Worm (Caenorhabditis elegans) whole organism, mixed stage, embryonic: ENCODE results near the gene btb-20.

ENCODE experiments used
- blmp-1 ChIP-seq: fragments of 150-350 bp; optimal IDR thresholded peaks from 2 replicates; lab custom pipeline; 2014; ENCODE audit warnings: missing biosample characterization, missing genetic modification characterization
- elt-1 ChIP-seq: sonication (generic microtip); optimal IDR thresholded peaks from 2 replicates; lab custom pipeline; 2017; ENCODE audit warnings: missing genetic modification characterization, mild to moderate bottlenecking, missing compliant biosample characterization, antibody characterized with exemption, moderate library complexity, borderline replicate concordance; ENCODE audit not compliant: insufficient read depth
- elt-3 ChIP-seq: fragments of 150-350 bp; optimal IDR thresholded peaks from 2 replicates; lab custom pipeline; 2014; ENCODE audit warnings: missing biosample characterization, missing genetic modification characterization
- lsy-2 ChIP-seq: fragments of 150-350 bp; optimal IDR thresholded peaks from 2 replicates; lab custom pipeline; 2014; ENCODE audit warnings: missing biosample characterization, missing genetic modification characterization
- nhr-12 ChIP-seq: fragments of 150-350 bp; optimal IDR thresholded peaks from 2 replicates; lab custom pipeline; 2014; ENCODE audit warnings: missing biosample characterization, missing genetic modification characterization
- nhr-2 ChIP-seq: fragments of 150-350 bp; optimal IDR thresholded peaks from 2 replicates; lab custom pipeline; 2014; ENCODE audit warnings: missing biosample characterization, missing genetic modification characterization
- nhr-28 ChIP-seq: fragments of 150-350 bp; optimal IDR thresholded peaks from 2 replicates; lab custom pipeline; 2014; ENCODE audit warnings: missing biosample characterization, missing genetic modification characterization
- nhr-76 ChIP-seq: sonication (generic microtip); optimal IDR thresholded peaks from 2 replicates; lab custom pipeline; 2017; ENCODE audit warnings: missing biosample characterization, missing genetic modification characterization
- snpc-4 ChIP-seq: fragments of 150-350 bp; optimal IDR thresholded peaks from 2 replicates; lab custom pipeline; 2014; ENCODE audit warnings: missing biosample characterization, missing genetic modification characterization
- sptf-1 ChIP-seq: sonication (generic microtip); optimal IDR thresholded peaks from 2 replicates; lab custom pipeline; 2017; ENCODE audit warnings: mild to moderate bottlenecking, missing genetic modification characterization, moderate library complexity, missing compliant biosample characterization
- unc-62 ChIP-seq: fragments of 150-350 bp; optimal IDR thresholded peaks from 2 replicates; lab custom pipeline; 2014; ENCODE audit warnings: missing biosample characterization, missing genetic modification reagents, missing genetic modification characterization
- ztf-11 ChIP-seq: fragments of 150-350 bp; optimal IDR thresholded peaks from 2 replicates; lab custom pipeline; 2014; ENCODE audit warnings: missing biosample characterization, missing genetic modification characterization

- TF ChIP-seq blmp-1 (tag; lab: Kevin White, UChicago), result no peak
- no peak for TF ChIP-seq ztf-11 (tag; lab: Kevin White, UChicago)
- no peak for TF ChIP-seq elt-3 (tag; lab: Kevin White, UChicago)
- no peak for TF ChIP-seq lsy-2
- no peak for TF ChIP-seq snpc-4 (tag; lab: Kevin White, UChicago)
- no peak for TF ChIP-seq elt-1 (tag; lab: Kevin White, UChicago)
- TF ChIP-seq nhr-12 (tag; lab: Kevin White, UChicago), result no peak
- TF ChIP-seq nhr-76 (tag; lab: Kevin White, UChicago), result no peak
- no peak for TF ChIP-seq nhr-28 (tag; lab: Kevin White, UChicago)
- no peak for TF ChIP-seq unc-62
- no peak for TF ChIP-seq nhr-2 (tag; lab: Kevin White, UChicago)
- no peak for TF ChIP-seq sptf-1 (tag; lab: Kevin White, UChicago)
Observed at ce11 chrII:14492592-14493196, 30.6 kb downstream of the btb-20 start.
